Fruit fly (Drosophila melanogaster) whole organism, prepupa: Measurements from ENCODE around the gene CG18473.
A peak's percentile ranks its signal among the peaks of the same experiment; 100 is the strongest.

Experiments used
- CG10631 ChIP-seq: fragments of 200-800 bp; sonication (Bioruptor generic); optimal IDR thresholded peaks from 2 replicates; lab custom pipeline; 2016; ENCODE audit warnings: missing biosample characterization, missing genetic modification characterization
- CG10669 ChIP-seq: fragments of 200-800 bp; sonication (Bioruptor generic); optimal IDR thresholded peaks from 3 replicates; lab custom pipeline; 2018; ENCODE audit warnings: missing biosample characterization, mild to moderate bottlenecking, missing genetic modification characterization, moderate library complexity
- CG11762 ChIP-seq: fragments of 200-800 bp; sonication (Bioruptor generic); optimal IDR thresholded peaks from 3 replicates; lab custom pipeline; 2016; ENCODE audit warnings: missing biosample characterization, missing genetic modification characterization; ENCODE audit not compliant: insufficient read depth
- CG15336 ChIP-seq: fragments of 200-800 bp; sonication (Bioruptor generic); IDR thresholded peaks from 2 replicates; pipeline ENCODE4 v1.3.6; 2022; ENCODE audit warnings: missing biosample characterization, missing genetic modification characterization
- CG1621 ChIP-seq: fragments of 200-800 bp; sonication (Bioruptor generic); optimal IDR thresholded peaks from 3 replicates; lab custom pipeline; 2018; ENCODE audit warnings: missing biosample characterization, mild to moderate bottlenecking, missing genetic modification characterization
- CG16779 ChIP-seq: fragments of 200-800 bp; sonication (Bioruptor generic); optimal IDR thresholded peaks from 3 replicates; lab custom pipeline; 2017; ENCODE audit warnings: missing biosample characterization, mild to moderate bottlenecking, missing genetic modification characterization
- CG3032 ChIP-seq: fragments of 200-800 bp; optimal IDR thresholded peaks from 2 replicates; lab custom pipeline; 2019; ENCODE audit warnings: missing biosample characterization, mild to moderate bottlenecking, missing genetic modification characterization, moderate library complexity
- CG31627 ChIP-seq: fragments of 200-800 bp; sonication (Bioruptor generic); optimal IDR thresholded peaks from 3 replicates; lab custom pipeline; 2016; ENCODE audit warnings: missing biosample characterization, missing genetic modification characterization
- CG34406 ChIP-seq: fragments of 200-800 bp; sonication (Bioruptor generic); optimal IDR thresholded peaks from 3 replicates; lab custom pipeline; 2016; ENCODE audit warnings: missing biosample characterization, missing genetic modification characterization
- CG3919 ChIP-seq: fragments of 200-800 bp; sonication (Bioruptor generic); optimal IDR thresholded peaks from 3 replicates; lab custom pipeline; 2016; ENCODE audit warnings: missing biosample characterization, missing genetic modification characterization
- CG6163 ChIP-seq: fragments of 200-800 bp; sonication (Bioruptor generic); IDR thresholded peaks from 3 replicates; pipeline ENCODE4 v1.3.6; 2022; ENCODE audit warnings: missing biosample characterization, missing genetic modification characterization
- CG6276 ChIP-seq: fragments of 200-800 bp; sonication (Bioruptor generic); optimal IDR thresholded peaks from 2 replicates; lab custom pipeline; 2017; ENCODE audit warnings: missing biosample characterization, mild to moderate bottlenecking, missing genetic modification characterization
- CG6808 ChIP-seq: fragments of 200-800 bp; sonication (Bioruptor generic); optimal IDR thresholded peaks from 3 replicates; lab custom pipeline; 2017; ENCODE audit warnings: missing biosample characterization, missing genetic modification characterization, mild to moderate bottlenecking, moderate library complexity, missing genetic modification reagents
- CG6854 ChIP-seq: fragments of 200-800 bp; sonication (Bioruptor generic); optimal IDR thresholded peaks from 2 replicates; lab custom pipeline; 2017; ENCODE audit warnings: missing biosample characterization, mild to moderate bottlenecking, missing genetic modification characterization
- CG7368 ChIP-seq: fragments of 200-800 bp; sonication (Bioruptor generic); optimal IDR thresholded peaks from 3 replicates; lab custom pipeline; 2016; ENCODE audit warnings: missing biosample characterization, missing genetic modification characterization
- CG8119 ChIP-seq: fragments of 200-800 bp; sonication (Bioruptor generic); IDR thresholded peaks from 3 replicates; pipeline ENCODE4 v1.3.6; 2022; ENCODE audit warnings: missing biosample characterization, missing genetic modification characterization
- CG8319 ChIP-seq: fragments of 200-800 bp; sonication (Bioruptor generic); optimal IDR thresholded peaks from 3 replicates; lab custom pipeline; 2016; ENCODE audit warnings: missing biosample characterization, missing genetic modification characterization
- CG8632 ChIP-seq: fragments of 200-800 bp; sonication (Bioruptor generic); optimal IDR thresholded peaks from 3 replicates; lab custom pipeline; 2016; ENCODE audit warnings: missing biosample characterization, missing genetic modification characterization
- CG9139 ChIP-seq: fragments of 200-800 bp; sonication (Bioruptor generic); optimal IDR thresholded peaks from 3 replicates; lab custom pipeline; 2017; ENCODE audit warnings: missing biosample characterization, mild to moderate bottlenecking, missing genetic modification characterization
- Eip75B ChIP-seq: fragments of 200-800 bp; sonication (Bioruptor generic); optimal IDR thresholded peaks from 3 replicates; lab custom pipeline; 2016; ENCODE audit warnings: missing biosample characterization, missing genetic modification characterization
- Eip78C ChIP-seq: fragments of 200-800 bp; sonication (Bioruptor generic); peaks from one replicate; lab custom pipeline; 2016; ENCODE audit warnings: missing biosample characterization, missing genetic modification characterization
- Eip93F ChIP-seq: fragments of 200-800 bp; sonication (Bioruptor generic); optimal IDR thresholded peaks from 2 replicates; lab custom pipeline; 2016; ENCODE audit warnings: missing biosample characterization, mild to moderate bottlenecking, missing genetic modification characterization
- Ets21C ChIP-seq: fragments of 200-800 bp; sonication (Bioruptor generic); optimal IDR thresholded peaks from 3 replicates; lab custom pipeline; 2016; ENCODE audit warnings: missing biosample characterization, missing genetic modification characterization
- Ets96B ChIP-seq: fragments of 200-800 bp; optimal IDR thresholded peaks from 2 replicates; lab custom pipeline; 2019; ENCODE audit warnings: missing biosample characterization, mild to moderate bottlenecking, missing genetic modification characterization, moderate library complexity
- Hr38 ChIP-seq: sonication (Bioruptor generic); optimal IDR thresholded peaks from 2 replicates; lab custom pipeline; 2016; ENCODE audit warnings: missing biosample characterization, missing genetic modification characterization
- Hr39 ChIP-seq: fragments of 200-800 bp; sonication (Bioruptor generic); optimal IDR thresholded peaks from 2 replicates; lab custom pipeline; 2016; ENCODE audit warnings: missing biosample characterization, missing genetic modification characterization
- Hr4 ChIP-seq: fragments of 200-800 bp; sonication (Bioruptor generic); optimal IDR thresholded peaks from 3 replicates; lab custom pipeline; 2016; ENCODE audit warnings: missing biosample characterization, missing genetic modification characterization
- Lpt ChIP-seq: fragments of 200-800 bp; sonication (Bioruptor generic); optimal IDR thresholded peaks from 3 replicates; lab custom pipeline; 2016; ENCODE audit warnings: missing biosample characterization, missing genetic modification characterization
- OdsH ChIP-seq: fragments of 200-800 bp; sonication (Bioruptor generic); optimal IDR thresholded peaks from 3 replicates; lab custom pipeline; 2016; ENCODE audit warnings: missing biosample characterization, missing genetic modification characterization
- Smox ChIP-seq: fragments of 200-800 bp; sonication (Bioruptor generic); optimal IDR thresholded peaks from 3 replicates; lab custom pipeline; 2016; ENCODE audit warnings: missing biosample characterization, missing genetic modification characterization
- Sox14 ChIP-seq: fragments of 200-800 bp; sonication (Bioruptor generic); optimal IDR thresholded peaks from 3 replicates; lab custom pipeline; 2016; ENCODE audit warnings: missing biosample characterization, missing genetic modification characterization
- acj6 ChIP-seq: fragments of 200-800 bp; sonication (Bioruptor generic); optimal IDR thresholded peaks from 3 replicates; lab custom pipeline; 2016; ENCODE audit warnings: missing biosample characterization, missing genetic modification characterization
- cyc ChIP-seq: fragments of 200-800 bp; sonication (Bioruptor generic); optimal IDR thresholded peaks from 3 replicates; lab custom pipeline; 2016; ENCODE audit warnings: missing biosample characterization, missing genetic modification characterization
- dsx ChIP-seq: fragments of 200-800 bp; optimal IDR thresholded peaks from 3 replicates; lab custom pipeline; 2019; ENCODE audit warnings: missing biosample characterization, mild to moderate bottlenecking, missing genetic modification characterization, moderate library complexity; ENCODE audit not compliant: poor library complexity, severe bottlenecking
- fd85E ChIP-seq: fragments of 200-800 bp; sonication (Bioruptor generic); optimal IDR thresholded peaks from 3 replicates; lab custom pipeline; 2016; ENCODE audit warnings: missing biosample characterization, missing genetic modification characterization
- lz ChIP-seq: fragments of 200-800 bp; sonication (Bioruptor generic); optimal IDR thresholded peaks from 3 replicates; lab custom pipeline; 2016; ENCODE audit warnings: missing biosample characterization, missing genetic modification characterization
- net ChIP-seq: fragments of 200-800 bp; sonication (Bioruptor generic); optimal IDR thresholded peaks from 3 replicates; lab custom pipeline; 2016; ENCODE audit warnings: missing biosample characterization, missing genetic modification characterization
- pdm3 ChIP-seq: fragments of 200-800 bp; sonication (Bioruptor generic); optimal IDR thresholded peaks from 3 replicates; lab custom pipeline; 2016; ENCODE audit warnings: missing biosample characterization, missing genetic modification characterization
- spab ChIP-seq: fragments of 200-800 bp; sonication (Bioruptor generic); optimal IDR thresholded peaks from 2 replicates; lab custom pipeline; 2017; ENCODE audit warnings: missing biosample characterization, mild to moderate bottlenecking, missing genetic modification characterization, missing genetic modification reagents
- ss ChIP-seq, 2 experiments: fragments of 200-800 bp; sonication (Bioruptor generic); optimal IDR thresholded peaks; 2 replicates in 1 of 2; 3 replicates in 1 of 2; lab custom pipeline; 2017 to 2018; ENCODE audit warnings: mild to moderate bottlenecking in 2 of 2, missing biosample characterization in 2 of 2, missing genetic modification characterization in 2 of 2, moderate library complexity in 1 of 2
- svp ChIP-seq: fragments of 200-800 bp; sonication (Bioruptor generic); peaks from one replicate; lab custom pipeline; 2016; ENCODE audit warnings: missing biosample characterization, missing genetic modification characterization
- topi ChIP-seq: fragments of 200-800 bp; sonication (Bioruptor generic); optimal IDR thresholded peaks from 3 replicates; lab custom pipeline; 2016; ENCODE audit warnings: missing biosample characterization, missing genetic modification characterization
- vri ChIP-seq: fragments of 200-800 bp; sonication (Bioruptor generic); optimal IDR thresholded peaks from 3 replicates; lab custom pipeline; 2016; ENCODE audit warnings: missing biosample characterization, mild to moderate bottlenecking, missing genetic modification characterization

CG18473 gene

dm6 chr3R:9378644-9379411 is 15.7 kb downstream of the CG18473 start (continued):
- peak; percentile 79 for TF ChIP-seq CG7368 (GFP tag; lab: Kevin White, UChicago)
- TF ChIP-seq CG6808 (GFP tag; lab: Kevin White, UChicago) = peak; percentile 90
- TF ChIP-seq CG6163 = peak; percentile 70; the same call in 2 of the 3 replicates
- peak; percentile 98 for TF ChIP-seq Eip78C
- peak; percentile 78 for TF ChIP-seq Eip93F (GFP tag; lab: Kevin White, UChicago)
- TF ChIP-seq CG16779 (tag; lab: Kevin White, UChicago) = peak; percentile 82
- TF ChIP-seq cyc = peak; percentile 87
- peak; percentile 77 for TF ChIP-seq Sox14 (GFP tag; lab: Kevin White, UChicago)
- peak; percentile 64 for TF ChIP-seq CG8319
- TF ChIP-seq CG1621 (tag; lab: Kevin White, UChicago) = peak; percentile 75
- TF ChIP-seq topi (GFP tag; lab: Kevin White, UChicago) = peak; percentile 94
- peak; percentile 76 for TF ChIP-seq Hr39 (GFP tag; lab: Kevin White, UChicago)
- TF ChIP-seq CG11762 (GFP tag; lab: Kevin White, UChicago) = peak; percentile 70
- TF ChIP-seq Hr4 = peak; percentile 1
- peak; percentile 91 for TF ChIP-seq dsx (GFP tag; lab: Kevin White, UChicago)
- TF ChIP-seq Ets21C (GFP tag; lab: Kevin White, UChicago) = peak; percentile 74

dm6 chr3R:9380970-9381369 is 17.9 kb downstream of the CG18473 start:
- TF ChIP-seq CG9139 (GFP tag; lab: Kevin White, UChicago) = peak; percentile 75
- peak; percentile 2 for TF ChIP-seq CG16779 (tag; lab: Kevin White, UChicago)
- no peak for TF ChIP-seq acj6 (GFP tag; lab: Kevin White, UChicago)
- TF ChIP-seq spab (GFP tag; lab: Kevin White, UChicago) = peak; percentile 39
- TF ChIP-seq CG6808 (GFP tag; lab: Kevin White, UChicago) = peak; percentile 71
- TF ChIP-seq CG15336 (GFP tag; lab: Robert Waterston, UW) = 0 out of 2 replicates have a peak, but pooled peaks have one; percentile 13
- no peak for TF ChIP-seq Ets96B (tag; lab: Kevin White, UChicago)
- peak; percentile 75 for TF ChIP-seq Eip78C
- peak; percentile 12 for TF ChIP-seq CG10669 (GFP tag; lab: Kevin White, UChicago)
- peak; percentile 37 for TF ChIP-seq dsx (GFP tag; lab: Kevin White, UChicago)
- no peak for TF ChIP-seq svp (GFP tag; lab: Kevin White, UChicago)
- TF ChIP-seq CG8119 (GFP tag; lab: Robert Waterston, UW) = peak; percentile 52; the same call in 2 of the 3 replicates
- peak; percentile 20 for TF ChIP-seq CG1621 (tag; lab: Kevin White, UChicago)
- TF ChIP-seq CG31627 (GFP tag; lab: Kevin White, UChicago) = no peak
- TF ChIP-seq CG6276 = peak; percentile 38
- peak; percentile 78 to 80 for TF ChIP-seq ss (GFP tag; optimal IDR thresholded peaks at IDR 0.05; lab: Kevin White, UChicago)
- peak; percentile 11 for TF ChIP-seq CG3919
- TF ChIP-seq CG10631 (GFP tag; lab: Kevin White, UChicago) = no peak
- TF ChIP-seq CG6854 (GFP tag; lab: Kevin White, UChicago) = peak; percentile 29
- peak; percentile 51; the same call in 2 of the 3 replicates for TF ChIP-seq CG6163

dm6 chr3R:9385987-9386386 is 22.9 kb downstream of the CG18473 start:
- TF ChIP-seq CG16779 (tag; lab: Kevin White, UChicago) (no peak), CG1621 (tag; lab: Kevin White, UChicago) (no peak), net (no peak), Lpt (GFP tag; lab: Kevin White, UChicago) (no peak), CG8632 (no peak), Eip75B (GFP tag; lab: Kevin White, UChicago) (no peak), CG11762 (GFP tag; lab: Kevin White, UChicago) (no peak), vri (GFP tag; lab: Kevin White, UChicago) (no peak), fd85E (GFP tag; lab: Kevin White, UChicago) (no peak), OdsH (GFP tag; lab: Kevin White, UChicago) (no peak), lz (GFP tag; lab: Kevin White, UChicago) (no peak), CG6854 (GFP tag; lab: Kevin White, UChicago) (no peak), CG3919 (no peak), Ets96B (tag; lab: Kevin White, UChicago) (no peak), Smox (GFP tag; lab: Kevin White, UChicago) (no peak), Hr4 (peak; percentile 51), CG10669 (GFP tag; lab: Kevin White, UChicago) (no peak), acj6 (GFP tag; lab: Kevin White, UChicago) (peak; percentile 9), CG34406 (GFP tag; lab: Kevin White, UChicago) (no peak), Hr39 (GFP tag; lab: Kevin White, UChicago) (no peak), CG3032 (no peak), CG8319 (no peak), CG9139 (GFP tag; lab: Kevin White, UChicago) (no peak), Hr38 (GFP tag; lab: Kevin White, UChicago) (no peak), CG6163 (peak; percentile 53; the same call in 2 of the 3 replicates), Eip78C (peak; percentile 74), pdm3 (GFP tag; lab: Kevin White, UChicago) (no peak)
